Worm (Caenorhabditis elegans) whole organism, dauer: ENCODE data around the gene taf-3.

Experiments
- unc-62 ChIP-seq: sonication (generic microtip); optimal IDR thresholded peaks from 2 replicates; lab custom pipeline; 2017; ENCODE audit warnings: missing biosample characterization, missing genetic modification reagents, missing genetic modification characterization

Gene taf-3

DNA sequence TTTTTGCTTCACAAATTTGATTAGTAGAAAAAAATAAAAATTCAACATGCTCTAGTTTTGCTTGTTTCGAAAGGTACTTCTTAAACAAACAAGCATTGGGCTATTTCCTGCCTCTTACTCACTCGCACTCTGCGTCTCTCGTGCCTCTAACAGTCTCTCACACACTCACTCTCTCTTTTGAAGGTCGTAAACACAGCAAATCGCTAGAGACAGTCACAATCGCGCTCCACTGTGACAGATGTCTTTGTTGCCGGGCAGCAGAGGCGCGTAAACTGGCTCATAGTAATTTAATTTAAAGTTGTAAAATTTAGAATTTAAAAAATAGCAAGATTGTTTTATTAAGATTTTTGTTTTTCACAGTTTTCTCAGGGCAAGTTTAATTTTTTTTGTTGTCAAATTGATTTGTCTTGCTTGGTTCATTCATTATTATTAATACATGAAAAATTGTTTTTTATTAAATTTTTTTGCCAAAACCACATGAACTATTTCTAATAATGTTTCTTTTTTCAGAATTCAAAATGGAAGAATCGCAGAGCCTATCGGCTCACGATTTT lies at the start of gene taf-3:
Gene taf-3, plus strand, starts transcription at position 504 of the 554 bp plus-strand sequence.
- no peak for TF ChIP-seq unc-62 (GFP tag; lab: Kevin White, UChicago)

- TF ChIP-seq unc-62 (GFP tag; lab: Kevin White, UChicago), result no peak
Measured at ce11 chrX:16283103-16283502, 49.1 kb upstream of the taf-3 start, which contains the start of gene F52E10.2. Gene F52E10.2, minus strand, starts transcription at chrX:16283203.

DNA sequence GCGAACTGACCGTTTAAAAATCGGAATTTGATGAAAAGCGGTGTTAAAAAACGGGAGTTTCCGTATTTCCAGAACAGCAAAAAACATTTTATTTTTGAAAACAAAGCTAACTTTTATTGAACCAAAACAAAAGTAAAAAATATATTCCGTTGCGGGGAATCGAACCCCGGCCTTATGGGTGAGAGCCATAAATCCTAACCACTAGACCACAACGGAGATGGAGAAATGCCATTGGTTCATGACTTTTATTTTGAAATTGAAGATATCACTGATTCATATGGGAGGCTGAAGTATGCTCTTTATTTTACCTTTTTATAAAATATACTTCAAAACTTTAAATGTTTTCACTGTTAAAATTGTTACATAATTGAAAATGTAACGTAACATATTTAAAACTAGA lies 47.1 kb upstream of the taf-3 start:
- TF ChIP-seq unc-62 (GFP tag; lab: Kevin White, UChicago), result no peak

DNA sequence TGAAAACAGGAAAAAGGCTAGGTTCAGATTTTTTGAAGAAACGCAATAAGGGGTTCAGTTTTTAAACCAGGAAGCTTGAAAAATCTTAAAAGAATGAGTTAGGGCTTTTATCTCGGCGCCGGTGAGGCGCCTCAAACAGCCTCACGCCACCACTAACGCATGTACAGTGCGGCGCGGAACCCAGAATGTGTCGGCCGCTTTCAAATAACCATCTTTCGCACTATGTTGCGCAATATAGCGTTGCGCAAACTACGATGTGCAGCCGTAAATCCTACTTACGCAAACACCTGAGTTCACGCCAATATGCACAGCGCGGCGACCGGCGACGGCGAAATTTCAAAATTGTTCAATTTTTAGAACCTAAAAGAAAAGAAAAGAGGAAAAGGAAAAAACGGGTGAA lies 42.6 kb upstream of the taf-3 start:
- TF ChIP-seq unc-62 (GFP tag; lab: Kevin White, UChicago), result no peak

DNA sequence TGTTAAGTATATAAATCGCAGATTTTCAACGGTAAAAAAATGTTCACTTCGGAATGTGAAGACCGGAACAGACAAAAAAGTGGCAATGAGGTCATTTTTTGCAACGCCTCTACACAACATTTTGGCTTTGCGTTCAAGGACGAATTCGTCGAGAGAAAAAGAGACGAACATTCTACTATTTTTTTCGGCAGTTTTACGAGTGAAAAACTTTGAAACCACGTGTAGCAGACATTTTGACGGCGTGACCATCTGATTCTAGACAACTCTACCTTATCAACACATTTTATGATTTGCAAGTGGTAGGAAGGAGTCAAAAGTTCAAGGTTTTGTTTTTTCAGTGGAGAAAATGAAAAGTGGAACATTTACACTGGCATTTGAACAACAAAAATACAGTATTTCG lies 41.7 kb upstream of the taf-3 start:
- no peak for TF ChIP-seq unc-62 (GFP tag; lab: Kevin White, UChicago)

DNA sequence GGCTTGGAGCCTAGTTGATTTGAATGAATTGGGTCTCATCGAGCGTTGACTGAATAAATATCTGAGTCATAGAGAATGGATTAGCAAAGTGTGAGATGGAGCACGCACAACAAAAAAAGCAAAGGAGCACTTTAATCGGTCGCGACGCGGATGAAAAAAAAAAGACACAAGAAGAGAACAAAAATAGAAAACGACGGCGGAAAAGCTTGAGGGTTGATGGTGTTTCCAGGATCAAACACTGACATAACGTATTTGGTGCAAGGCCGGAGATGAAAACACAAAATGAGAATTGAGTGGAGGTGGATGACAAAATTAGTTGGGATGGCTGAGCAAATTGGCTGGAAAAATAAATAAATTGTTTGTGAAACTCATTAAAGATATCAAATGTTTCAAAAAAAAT lies 39.3 kb upstream of the taf-3 start, which contains the start of gene F52E10.4:
Gene F52E10.4, minus strand, starts transcription at position 101 of the 400 bp plus-strand sequence.
- no peak for TF ChIP-seq unc-62 (GFP tag; lab: Kevin White, UChicago)

ce11 chrX:16297123-16297522 lies 35.1 kb upstream of the taf-3 start:
- TF ChIP-seq unc-62 (GFP tag; lab: Kevin White, UChicago), result no peak

DNA sequence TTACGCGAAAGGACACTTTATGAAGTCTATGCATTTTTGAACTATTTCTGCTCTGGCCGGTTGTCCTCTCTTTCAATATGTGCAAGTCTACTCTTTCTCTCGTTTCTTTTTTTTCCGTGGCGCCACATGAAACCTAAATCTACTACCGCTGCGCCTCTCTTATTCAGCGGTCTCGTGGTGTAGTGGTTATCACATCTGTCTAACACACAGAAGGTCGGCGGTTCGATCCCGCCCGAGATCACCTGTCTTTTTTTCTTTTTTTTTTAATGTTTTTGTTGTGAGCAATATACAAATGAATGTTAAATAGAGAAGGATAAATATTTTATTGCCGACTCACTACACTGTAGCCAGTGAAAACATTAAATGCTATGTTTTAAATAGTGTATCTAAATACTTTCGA lies 34.1 kb upstream of the taf-3 start:
- TF ChIP-seq unc-62 (GFP tag; lab: Kevin White, UChicago), result no peak

DNA sequence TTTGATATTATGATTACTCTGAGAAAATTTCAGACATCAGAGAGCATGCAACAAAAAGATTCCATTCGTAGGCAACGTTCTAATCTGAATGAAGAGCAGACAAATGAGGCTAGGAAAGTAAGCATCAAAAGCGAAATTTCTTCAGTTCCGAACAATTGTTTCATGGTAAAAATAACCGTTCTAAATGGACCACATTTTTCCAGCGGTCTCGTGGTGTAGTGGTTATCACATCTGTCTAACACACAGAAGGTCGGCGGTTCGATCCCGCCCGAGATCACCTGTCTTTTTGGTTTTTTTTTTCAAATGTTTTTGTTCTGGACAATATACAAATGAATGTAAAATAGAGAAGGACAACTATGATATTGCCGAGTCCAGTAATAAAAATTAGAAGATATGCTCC lies 32.4 kb upstream of the taf-3 start, which contains the start of gene twk-21:
Gene twk-21, plus strand, starts transcription at position 34 of the 400 bp plus-strand sequence.
- TF ChIP-seq unc-62 (GFP tag; lab: Kevin White, UChicago), result no peak

- no peak for TF ChIP-seq unc-62 (GFP tag; lab: Kevin White, UChicago)
Measured at ce11 chrX:16300422-16300821, 31.8 kb upstream of the taf-3 start.

- TF ChIP-seq unc-62 (GFP tag; lab: Kevin White, UChicago), result no peak
Measured at ce11 chrX:16306164-16306563, 26.1 kb upstream of the taf-3 start, which contains the start of gene twk-22. Gene twk-22, plus strand, starts transcription at chrX:16306464.

DNA sequence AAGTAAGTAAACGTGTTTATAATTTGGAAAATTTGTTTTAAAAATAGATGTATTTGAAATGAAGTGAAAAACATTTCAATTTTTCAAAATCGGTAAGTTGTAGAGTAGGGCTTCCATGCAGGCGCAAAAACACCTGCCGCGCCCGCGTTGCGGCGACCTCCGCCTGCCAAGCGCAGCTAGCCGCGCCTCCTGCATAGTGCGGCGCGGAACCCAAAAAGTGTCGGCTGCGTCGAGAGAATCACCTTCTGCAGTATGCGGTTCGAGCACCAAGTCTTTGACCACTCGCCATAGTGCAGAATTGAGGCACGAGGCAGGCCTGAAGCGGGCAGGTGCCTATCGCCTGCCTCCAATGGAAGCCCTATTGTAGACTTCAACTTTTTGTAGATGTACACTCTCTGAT lies 22.5 kb upstream of the taf-3 start:
- TF ChIP-seq unc-62 (GFP tag; lab: Kevin White, UChicago), result no peak

DNA sequence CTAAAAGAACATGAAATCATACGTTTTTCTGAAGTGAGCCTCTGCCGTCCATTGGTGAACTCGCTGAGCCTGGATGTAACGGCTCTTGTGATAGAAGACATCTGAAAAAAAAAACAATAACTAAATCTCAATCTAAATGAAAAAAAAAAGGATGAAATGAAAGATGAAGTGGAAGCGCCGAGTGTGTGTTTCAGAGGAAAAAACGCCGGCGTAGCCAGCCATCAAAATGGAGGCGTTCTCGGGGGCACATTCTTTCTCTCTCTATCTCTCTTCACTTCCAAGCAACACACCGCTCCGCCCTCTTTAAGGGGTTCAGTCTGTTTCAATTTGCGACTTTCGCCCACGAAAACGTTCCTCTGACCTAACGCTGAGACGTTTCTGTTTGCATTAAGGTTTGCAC lies 14.6 kb upstream of the taf-3 start, which contains the start of gene T01B4.3:
Gene T01B4.3, minus strand, starts transcription at position 101 of the 400 bp plus-strand sequence.
- no peak for TF ChIP-seq unc-62 (GFP tag; lab: Kevin White, UChicago)

ce11 chrX:16318248-16318647 lies 14.0 kb upstream of the taf-3 start:
- TF ChIP-seq unc-62 (GFP tag; lab: Kevin White, UChicago), result no peak

- TF ChIP-seq unc-62 (GFP tag; lab: Kevin White, UChicago), result no peak
Measured at ce11 chrX:16321327-16321726, 10.9 kb upstream of the taf-3 start.

ce11 chrX:16321864-16322263 lies 10.4 kb upstream of the taf-3 start:
- no peak for TF ChIP-seq unc-62 (GFP tag; lab: Kevin White, UChicago)

- no peak for TF ChIP-seq unc-62 (GFP tag; lab: Kevin White, UChicago)
Measured at ce11 chrX:16324222-16324621, 8.0 kb upstream of the taf-3 start.
